Worm (Caenorhabditis elegans): ENCODE data around the gene mtss-1.

The mtss-1 gene

DNA sequence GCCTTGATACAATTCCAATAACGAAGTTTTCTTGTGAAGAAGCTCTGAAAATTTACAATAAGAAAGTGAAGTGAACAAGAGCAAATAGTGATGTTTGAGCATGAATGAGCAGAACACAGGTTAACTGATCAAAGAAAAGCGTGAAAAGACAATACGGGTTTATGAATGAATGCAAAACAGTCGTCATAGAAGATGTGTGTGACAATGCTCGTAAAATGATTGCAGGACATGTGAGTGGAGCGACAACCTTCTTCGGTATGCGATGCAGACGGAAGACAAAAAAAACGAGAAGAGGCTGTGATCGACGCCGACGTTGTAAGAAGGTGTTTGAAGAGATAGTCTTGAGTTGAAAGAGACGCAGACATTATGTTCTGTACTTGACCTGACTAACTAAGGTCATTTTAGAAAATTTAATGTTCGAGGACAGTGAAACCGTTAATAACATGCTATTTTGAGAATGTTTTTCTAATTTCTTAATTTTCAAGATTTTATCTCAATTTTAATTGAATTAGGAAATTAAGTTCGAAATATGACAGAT lies 750 bp upstream of the mtss-1 start, which contains the start of gene mig-22:
TSS of gene mig-22 (minus strand) at position 51 of the 538 bp plus-strand sequence.
- TF ChIP-seq med-1 (GFP tag; optimal IDR thresholded peaks at IDR 0.05; ENCODE audit: insufficient read depth) (no peak), ref-1 (GFP tag; conservative IDR thresholded peaks at IDR 0.05) (no peak), klf-2 (GFP tag; conservative IDR thresholded peaks at IDR 0.05) (no peak), T22C8.4 (GFP tag; IDR thresholded peaks at IDR 0.05) (no peak), tab-1 (GFP tag; IDR thresholded peaks at IDR 0.05) (no peak), flt-1 (GFP tag; IDR thresholded peaks at IDR 0.05) (no peak)

DNA sequence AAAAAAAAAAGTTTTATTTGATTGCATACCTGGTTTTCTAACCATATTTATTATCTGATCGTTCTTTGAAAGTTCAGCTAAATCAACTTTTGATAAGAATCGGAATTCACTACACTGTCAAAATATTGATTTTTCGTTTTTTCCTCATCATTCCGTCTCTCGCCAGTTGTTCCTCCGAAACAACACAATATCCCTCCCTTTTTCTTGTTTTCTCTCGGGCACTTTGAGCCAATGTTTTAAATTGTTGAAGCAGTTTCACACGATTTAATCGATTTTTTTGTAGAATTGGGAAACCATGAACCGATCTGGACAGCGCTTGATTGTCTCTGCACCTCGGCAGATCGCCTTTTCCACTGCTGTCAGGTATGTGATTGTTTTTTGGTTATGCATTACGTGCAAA lies 1.1 kb downstream of the mtss-1 start, which contains the start of gene K02D10.1:
TSS of gene K02D10.1 (plus strand) at position 284 of the 400 bp plus-strand sequence.
- no peak for TF ChIP-seq klf-2 (GFP tag; conservative IDR thresholded peaks at IDR 0.05)
- peak; percentile 50; the same call in 1 of the 2 replicates for TF ChIP-seq T22C8.4 (GFP tag; IDR thresholded peaks at IDR 0.05)

DNA sequence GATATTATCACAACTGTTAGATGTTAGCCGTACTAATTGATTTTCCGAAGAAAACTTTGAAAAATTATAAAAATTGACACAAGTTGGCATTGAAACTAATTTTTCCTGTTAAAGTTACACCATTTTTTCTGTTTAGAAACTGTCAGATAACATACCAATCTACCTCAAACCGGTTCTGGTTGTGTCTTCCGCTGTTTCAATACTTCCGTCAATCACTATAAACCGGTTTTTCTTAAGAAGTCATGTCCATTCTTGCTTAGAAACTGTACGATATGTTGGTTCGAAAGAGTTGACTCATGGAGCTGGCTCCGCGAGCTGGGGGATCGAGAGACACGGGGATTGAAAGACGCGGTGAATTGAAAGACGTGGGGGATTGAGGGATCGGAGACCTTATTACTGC lies 2.1 kb downstream of the mtss-1 start:
- TF ChIP-seq med-1 (GFP tag; optimal IDR thresholded peaks at IDR 0.05; ENCODE audit: insufficient read depth) (no peak), ref-1 (GFP tag; conservative IDR thresholded peaks at IDR 0.05) (no peak), cog-1 (tag; optimal IDR thresholded peaks at IDR 0.05) (no peak), tab-1 (GFP tag; IDR thresholded peaks at IDR 0.05) (no peak), T22C8.4 (GFP tag; IDR thresholded peaks at IDR 0.05) (no peak), flt-1 (GFP tag; IDR thresholded peaks at IDR 0.05) (no peak), klf-2 (GFP tag; conservative IDR thresholded peaks at IDR 0.05) (no peak), ztf-29 (GFP tag; IDR thresholded peaks at IDR 0.05) (no peak), ztf-23 (GFP tag; IDR thresholded peaks at IDR 0.05) (no peak)

DNA sequence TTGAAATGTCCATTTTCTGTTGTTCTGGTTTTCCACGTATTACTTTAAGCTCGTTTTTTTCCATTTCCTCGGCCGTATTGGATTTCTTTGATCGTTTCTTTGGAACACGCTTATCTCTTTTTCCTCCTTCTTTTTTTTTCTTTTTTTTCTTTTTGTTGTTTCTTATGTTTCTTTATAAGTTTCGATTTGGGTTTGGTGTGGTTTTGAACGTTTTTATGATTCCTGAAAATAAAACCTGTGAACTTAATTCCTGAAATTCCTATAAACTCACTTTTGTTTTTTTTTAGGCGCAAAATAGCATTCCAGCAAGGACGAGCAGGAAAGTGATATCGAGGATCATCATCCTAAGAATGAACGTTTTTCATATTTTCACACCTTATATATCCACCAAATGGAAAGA lies 3.1 kb downstream of the mtss-1 start, which contains the start of gene K02D10.2:
TSS of gene K02D10.2 (minus strand) at position 101 of the 400 bp plus-strand sequence.
- no peak for TF ChIP-seq ztf-29 (GFP tag; IDR thresholded peaks at IDR 0.05)

DNA sequence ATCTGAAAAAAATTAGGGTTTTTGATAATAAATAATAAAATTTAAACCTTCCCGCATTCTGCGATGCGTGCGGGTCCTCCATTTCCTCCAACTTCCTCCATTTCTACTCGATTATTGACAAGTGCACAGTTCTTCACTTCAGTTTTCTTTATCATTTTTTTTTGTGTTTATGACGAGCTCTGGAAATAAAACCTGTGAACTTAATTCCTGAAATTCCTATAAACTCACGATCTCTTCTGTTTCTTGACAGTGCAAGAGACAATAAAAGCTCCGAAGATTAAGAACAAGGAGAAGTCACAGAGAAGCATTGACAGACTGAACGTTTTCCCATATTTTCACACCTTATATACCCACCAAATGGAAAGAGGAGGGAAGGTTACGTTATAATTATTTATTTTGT lies 3.7 kb downstream of the mtss-1 start, which contains the start of gene K02D10.3:
TSS of gene K02D10.3 (minus strand) at position 101 of the 400 bp plus-strand sequence.
- TF ChIP-seq med-1 (GFP tag; optimal IDR thresholded peaks at IDR 0.05; ENCODE audit: insufficient read depth) (no peak), ztf-29 (GFP tag; IDR thresholded peaks at IDR 0.05) (no peak), klf-2 (GFP tag; conservative IDR thresholded peaks at IDR 0.05) (no peak), flt-1 (GFP tag; IDR thresholded peaks at IDR 0.05) (no peak), T22C8.4 (GFP tag; IDR thresholded peaks at IDR 0.05) (no peak)

DNA sequence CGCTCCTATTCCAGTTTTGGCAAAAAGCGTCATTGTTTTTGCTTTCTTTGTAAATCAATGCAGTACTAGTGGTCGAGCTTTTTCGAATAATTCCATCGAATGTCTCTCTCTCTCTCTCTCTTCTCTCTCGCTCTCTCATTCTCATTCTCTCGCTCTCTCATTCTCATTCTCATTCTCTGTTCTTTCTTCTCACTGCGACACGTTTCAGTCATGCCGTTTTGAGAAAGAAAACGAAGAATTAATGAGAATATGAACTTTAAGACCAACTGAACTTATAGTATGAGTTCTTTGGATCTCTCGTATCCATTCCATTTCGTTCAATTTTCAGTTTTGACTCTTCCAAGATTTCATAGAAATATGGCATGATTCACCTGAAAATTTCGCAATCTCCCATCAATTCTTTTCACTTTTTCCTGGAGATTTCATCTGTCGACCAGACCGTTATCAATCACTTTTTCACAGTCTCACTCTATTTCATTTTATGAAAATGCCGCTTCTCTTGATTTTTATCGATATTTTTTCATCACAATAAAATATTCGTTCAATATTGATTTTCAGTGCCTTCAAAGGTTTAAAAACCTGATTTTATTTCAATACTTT lies 4.4 kb downstream of the mtss-1 start:
- TF ChIP-seq tab-1 (GFP tag; IDR thresholded peaks at IDR 0.05) (no peak), cog-1 (tag; optimal IDR thresholded peaks at IDR 0.05) (no peak), T22C8.4 (GFP tag; IDR thresholded peaks at IDR 0.05) (no peak), med-1 (GFP tag; optimal IDR thresholded peaks at IDR 0.05; ENCODE audit: insufficient read depth) (no peak), klf-2 (GFP tag; conservative IDR thresholded peaks at IDR 0.05) (no peak), ref-1 (GFP tag; conservative IDR thresholded peaks at IDR 0.05) (no peak), ztf-23 (GFP tag; IDR thresholded peaks at IDR 0.05) (no peak), ztf-29 (GFP tag; IDR thresholded peaks at IDR 0.05) (no peak), flt-1 (GFP tag; IDR thresholded peaks at IDR 0.05) (no peak)

DNA sequence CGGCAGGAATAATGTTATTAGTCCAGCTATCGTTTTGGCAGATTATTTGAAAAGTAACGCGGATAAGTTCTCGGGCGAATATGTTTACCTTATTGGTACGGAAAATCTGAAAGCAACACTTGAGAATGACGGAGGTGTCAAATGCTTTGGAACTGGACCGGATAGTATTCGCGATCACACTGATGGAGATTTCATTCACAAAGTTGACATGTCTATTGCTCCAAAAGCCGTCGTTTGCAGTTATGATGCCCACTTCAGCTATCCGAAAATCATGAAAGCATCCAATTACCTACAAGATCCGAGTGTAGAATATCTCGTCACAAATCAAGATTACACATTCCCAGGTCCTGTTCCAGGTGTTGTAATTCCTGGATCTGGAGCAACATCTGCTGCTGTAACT lies 5.3 kb downstream of the mtss-1 start:
- TF ChIP-seq cog-1 (tag; optimal IDR thresholded peaks at IDR 0.05) = no peak
- TF ChIP-seq T22C8.4 (GFP tag; IDR thresholded peaks at IDR 0.05) = no peak
- no peak for TF ChIP-seq flt-1 (GFP tag; IDR thresholded peaks at IDR 0.05)
- no peak for TF ChIP-seq klf-2 (GFP tag; conservative IDR thresholded peaks at IDR 0.05)
- no peak for TF ChIP-seq tab-1 (GFP tag; IDR thresholded peaks at IDR 0.05)
- no peak for TF ChIP-seq ztf-23 (GFP tag; IDR thresholded peaks at IDR 0.05)
- no peak for TF ChIP-seq ref-1 (GFP tag; conservative IDR thresholded peaks at IDR 0.05)
- TF ChIP-seq ztf-29 (GFP tag; IDR thresholded peaks at IDR 0.05) = no peak
- TF ChIP-seq med-1 (GFP tag; optimal IDR thresholded peaks at IDR 0.05; ENCODE audit: insufficient read depth) = no peak

DNA sequence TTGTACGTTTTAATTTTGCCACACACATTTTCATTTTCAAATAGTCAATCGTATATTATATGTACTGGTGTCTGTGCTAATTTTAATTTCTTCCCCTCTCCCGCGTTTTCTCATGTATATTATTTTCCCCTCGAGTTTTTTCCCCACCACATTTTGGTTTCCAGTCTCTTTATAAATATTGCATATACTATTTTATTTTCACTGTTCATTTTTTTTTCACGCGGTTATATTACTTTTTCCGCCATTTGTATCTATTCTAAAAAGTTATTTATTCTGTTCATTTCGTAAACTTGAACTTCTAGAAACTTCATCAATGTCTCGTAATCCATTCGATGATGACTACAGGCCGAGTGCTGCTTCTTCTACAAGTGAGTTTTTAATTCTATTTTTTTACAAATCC lies 7.8 kb downstream of the mtss-1 start, which contains the start of gene snap-29:
TSS of gene snap-29 (plus strand) at position 301 of the 400 bp plus-strand sequence.
- TF ChIP-seq med-1 (GFP tag; optimal IDR thresholded peaks at IDR 0.05; ENCODE audit: insufficient read depth) = no peak
- TF ChIP-seq ztf-23 (GFP tag; IDR thresholded peaks at IDR 0.05) = no peak
- no peak for TF ChIP-seq ztf-29 (GFP tag; IDR thresholded peaks at IDR 0.05)
- TF ChIP-seq T22C8.4 (GFP tag; IDR thresholded peaks at IDR 0.05) = no peak
- TF ChIP-seq ref-1 (GFP tag; conservative IDR thresholded peaks at IDR 0.05) = no peak
- TF ChIP-seq cog-1 (tag; optimal IDR thresholded peaks at IDR 0.05) = no peak
- no peak for TF ChIP-seq flt-1 (GFP tag; IDR thresholded peaks at IDR 0.05)
- TF ChIP-seq tab-1 (GFP tag; IDR thresholded peaks at IDR 0.05) = no peak
- no peak for TF ChIP-seq klf-2 (GFP tag; conservative IDR thresholded peaks at IDR 0.05)

DNA sequence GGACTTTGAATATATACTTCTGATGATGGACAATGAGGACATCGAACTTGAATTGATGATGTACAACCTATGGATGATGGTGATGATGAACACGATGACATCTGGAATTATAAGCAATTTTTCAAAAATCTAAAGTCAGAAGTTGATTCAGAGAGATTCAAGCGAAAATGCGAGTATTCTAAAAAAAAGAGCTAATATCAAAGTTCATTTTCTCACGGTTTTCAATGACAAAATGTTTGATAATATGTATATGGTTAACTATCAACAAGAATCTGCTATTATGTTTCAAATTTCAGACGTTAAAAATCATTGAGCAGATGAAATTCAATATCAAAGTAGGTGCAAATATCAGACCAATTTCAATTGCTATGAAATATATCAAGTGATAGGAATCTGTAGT lies 11.8 kb downstream of the mtss-1 start, which contains the start of gene K02D10.4:
TSS of gene K02D10.4 (minus strand) at position 101 of the 400 bp plus-strand sequence.
- TF ChIP-seq ref-1 (GFP tag; conservative IDR thresholded peaks at IDR 0.05) (no peak), tab-1 (GFP tag; IDR thresholded peaks at IDR 0.05) (no peak), cog-1 (tag; optimal IDR thresholded peaks at IDR 0.05) (no peak), ztf-29 (GFP tag; IDR thresholded peaks at IDR 0.05) (no peak), med-1 (GFP tag; optimal IDR thresholded peaks at IDR 0.05; ENCODE audit: insufficient read depth) (no peak), ztf-23 (GFP tag; IDR thresholded peaks at IDR 0.05) (no peak), klf-2 (GFP tag; conservative IDR thresholded peaks at IDR 0.05) (no peak), T22C8.4 (GFP tag; IDR thresholded peaks at IDR 0.05) (no peak), flt-1 (GFP tag; IDR thresholded peaks at IDR 0.05) (no peak)

DNA sequence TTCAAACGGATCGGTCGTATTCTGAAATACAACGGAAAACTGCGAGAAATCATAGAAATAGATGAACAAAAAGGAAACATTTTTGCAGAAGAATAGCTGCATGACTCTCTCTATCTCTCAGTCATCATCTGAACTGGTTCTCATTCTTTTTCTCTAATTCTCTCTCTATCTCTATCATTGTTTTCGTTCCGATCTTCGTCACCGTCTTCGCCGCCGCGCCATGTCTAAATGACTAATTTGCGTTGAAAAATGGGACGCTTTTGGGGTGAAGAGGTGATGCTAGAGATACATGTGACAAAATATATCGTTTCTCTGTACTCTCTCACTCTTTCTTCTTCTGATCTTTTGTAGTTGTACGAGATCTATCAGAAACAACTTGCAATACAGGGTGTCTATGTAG lies 12.4 kb downstream of the mtss-1 start:
- TF ChIP-seq tab-1 (GFP tag; IDR thresholded peaks at IDR 0.05) (no peak), T22C8.4 (GFP tag; IDR thresholded peaks at IDR 0.05) (no peak)

Data from whole organism, midembryonic.